Fruit fly (Drosophila melanogaster) Kc167 (cell line): ENCODE data around the gene ERR.

Experiments
- Myc ChIP-seq: fragments of >200 bp; optimal IDR thresholded peaks from 2 replicates; lab custom pipeline; 2017; ENCODE audit warnings: missing external identifiers
- Sin3A ChIP-seq: fragments of >200 bp; optimal IDR thresholded peaks from 2 replicates; lab custom pipeline; 2018; ENCODE audit warnings: missing external identifiers
- h ChIP-seq: fragments of >200 bp; optimal IDR thresholded peaks from 3 replicates; lab custom pipeline; 2018; ENCODE audit warnings: missing external identifiers
- insv ChIP-seq: fragments of >200 bp; optimal IDR thresholded peaks from 3 replicates; lab custom pipeline; 2018; ENCODE audit warnings: missing external identifiers
- psq ChIP-seq: fragments of >200 bp; optimal IDR thresholded peaks from 2 replicates; lab custom pipeline; 2017; ENCODE audit warnings: missing external identifiers
- ttk ChIP-seq: sonication (Bioruptor generic); optimal IDR thresholded peaks from 2 replicates; lab custom pipeline; 2017; ENCODE audit warnings: missing external identifiers

The ERR gene

DNA sequence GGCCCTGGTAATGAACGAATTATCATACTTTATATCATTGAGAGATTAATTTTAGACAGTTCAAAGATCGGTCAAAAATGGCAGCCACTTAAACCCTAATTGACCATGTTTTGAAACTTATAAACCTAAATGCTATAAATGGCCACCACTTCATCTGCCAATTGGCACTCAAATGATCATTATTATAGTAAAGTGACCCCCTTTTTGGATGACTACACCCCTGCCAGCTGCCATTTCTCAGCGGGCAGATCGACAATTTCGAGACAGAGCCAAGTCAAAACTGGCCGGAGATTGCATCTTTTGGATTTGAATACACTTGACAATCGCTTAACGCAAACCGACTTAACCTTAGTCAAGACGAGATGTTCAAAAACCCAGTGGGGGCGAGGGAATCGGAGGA is 30.3 kb downstream of the ERR start:
- TF ChIP-seq Myc (lab: Kevin White, UChicago) (no peak), ttk (lab: Kevin White, UChicago) (no peak), Sin3A (lab: Kevin White, UChicago) (no peak), h (no peak), psq (no peak), insv (lab: Kevin White, UChicago) (no peak)

DNA sequence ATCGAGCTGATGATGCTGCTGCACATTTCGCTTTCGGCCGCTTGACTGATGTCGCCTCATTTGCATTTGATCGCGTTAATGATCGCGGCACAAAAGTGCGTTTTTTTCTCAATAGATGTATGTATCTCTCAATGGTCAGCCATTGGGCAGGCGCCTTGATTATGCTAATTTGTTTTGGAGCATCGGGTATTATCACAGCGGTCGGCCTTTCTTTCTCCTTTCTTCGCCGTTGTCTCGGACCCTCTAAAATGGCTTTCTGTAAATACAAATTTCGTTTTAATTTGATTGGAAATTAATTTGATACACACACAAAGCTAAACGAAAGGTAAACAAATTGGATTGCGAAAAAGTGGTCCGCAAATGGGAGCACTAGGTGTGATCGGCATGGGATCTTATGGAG is 31.1 kb downstream of the ERR start:
- TF ChIP-seq Myc (lab: Kevin White, UChicago) (no peak), ttk (lab: Kevin White, UChicago) (no peak), h (no peak), Sin3A (lab: Kevin White, UChicago) (no peak), psq (no peak), insv (lab: Kevin White, UChicago) (no peak)

DNA sequence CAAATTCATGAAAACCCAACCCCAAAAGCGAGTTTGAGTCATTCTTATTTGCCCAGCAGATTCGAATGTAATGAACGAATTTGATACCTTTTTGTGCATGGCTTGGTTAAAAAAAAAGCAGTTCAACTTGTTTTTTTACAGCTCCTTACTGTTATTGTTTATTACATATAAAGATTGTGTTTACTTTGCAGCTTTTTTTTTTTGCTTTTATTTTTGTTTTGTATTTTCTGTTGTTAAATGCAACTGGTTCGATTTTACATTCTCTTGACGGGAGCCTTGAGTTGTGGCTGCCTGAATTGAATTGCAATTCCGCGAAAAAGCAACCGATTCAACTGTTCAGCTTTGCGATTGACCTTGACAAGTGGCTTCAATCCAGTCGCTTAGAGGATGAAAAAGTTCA is 31.9 kb downstream of the ERR start:
- no peak for TF ChIP-seq psq
- TF ChIP-seq Myc (lab: Kevin White, UChicago) = no peak

DNA sequence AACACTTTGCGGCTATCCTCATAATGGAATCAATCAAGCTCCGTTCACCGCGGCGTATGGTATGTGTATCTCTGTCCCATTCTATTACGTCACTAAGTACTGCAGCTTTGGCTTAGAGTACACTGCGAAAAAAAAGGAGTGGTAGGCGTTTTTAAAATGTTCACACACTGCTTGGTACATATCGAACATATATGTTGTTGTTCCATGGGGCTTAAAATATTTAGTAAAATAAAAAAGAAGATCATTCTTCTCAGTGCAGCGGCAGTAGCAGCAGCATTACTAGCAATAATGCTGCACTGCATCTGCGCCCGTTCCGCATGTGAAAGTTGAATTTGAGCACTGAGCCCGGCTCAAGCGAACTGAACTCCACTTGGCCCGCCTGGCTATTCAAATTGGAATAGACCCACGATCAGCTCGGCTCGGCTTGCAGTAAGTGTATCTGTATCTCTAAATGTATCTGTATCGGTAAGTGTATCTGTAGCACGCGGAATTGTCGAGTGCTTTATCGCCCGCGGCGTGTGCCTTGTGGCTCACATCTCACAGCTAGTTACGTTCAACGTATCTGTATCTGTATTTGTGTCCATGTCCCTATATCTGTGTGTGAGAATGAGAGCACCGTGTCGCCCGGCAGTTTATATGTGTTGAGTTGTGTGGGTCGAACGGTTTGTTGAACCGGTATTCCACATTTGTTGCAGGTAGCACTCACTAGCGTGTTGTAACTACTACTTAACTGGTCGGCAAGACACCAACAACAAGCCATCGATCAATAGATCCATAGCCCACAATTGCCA is 33.1 kb downstream of the ERR start:
- no peak for TF ChIP-seq insv (lab: Kevin White, UChicago)
- no peak for TF ChIP-seq psq
- TF ChIP-seq Sin3A (lab: Kevin White, UChicago) = no peak
- TF ChIP-seq h = no peak
- no peak for TF ChIP-seq ttk (lab: Kevin White, UChicago)
- no peak for TF ChIP-seq Myc (lab: Kevin White, UChicago)

DNA sequence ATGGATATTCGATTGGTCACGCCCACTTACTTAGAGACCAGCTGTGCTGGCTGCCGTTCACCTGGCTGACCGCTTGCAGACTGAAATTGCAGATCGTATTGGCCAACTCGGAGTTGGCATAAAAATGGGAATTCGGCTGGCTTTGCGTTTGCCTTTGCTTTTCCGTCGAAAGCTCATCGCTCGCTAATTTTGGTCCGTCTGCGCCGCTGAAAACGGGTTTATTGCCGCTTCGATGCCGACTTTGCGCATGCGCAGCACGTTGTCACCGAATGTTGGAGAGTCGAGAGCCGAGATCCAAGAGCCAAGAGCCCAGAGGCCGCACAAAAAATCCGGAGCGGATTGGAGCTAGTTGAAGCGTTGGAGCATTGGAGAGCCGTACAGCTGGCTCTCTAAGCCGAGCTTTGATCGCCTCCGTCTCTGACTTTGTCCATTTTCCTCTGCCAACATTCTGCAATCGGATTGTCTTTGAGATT is 34.7 kb downstream of the ERR start, which contains the start of gene CG13676:
CG13676 (minus strand) TSS at position 87 of the 473 bp plus-strand sequence.
- no peak for TF ChIP-seq Myc (lab: Kevin White, UChicago)
- TF ChIP-seq ttk (lab: Kevin White, UChicago) = no peak
- no peak for TF ChIP-seq insv (lab: Kevin White, UChicago)
- TF ChIP-seq psq = no peak
- TF ChIP-seq Sin3A (lab: Kevin White, UChicago) = no peak
- no peak for TF ChIP-seq h

DNA sequence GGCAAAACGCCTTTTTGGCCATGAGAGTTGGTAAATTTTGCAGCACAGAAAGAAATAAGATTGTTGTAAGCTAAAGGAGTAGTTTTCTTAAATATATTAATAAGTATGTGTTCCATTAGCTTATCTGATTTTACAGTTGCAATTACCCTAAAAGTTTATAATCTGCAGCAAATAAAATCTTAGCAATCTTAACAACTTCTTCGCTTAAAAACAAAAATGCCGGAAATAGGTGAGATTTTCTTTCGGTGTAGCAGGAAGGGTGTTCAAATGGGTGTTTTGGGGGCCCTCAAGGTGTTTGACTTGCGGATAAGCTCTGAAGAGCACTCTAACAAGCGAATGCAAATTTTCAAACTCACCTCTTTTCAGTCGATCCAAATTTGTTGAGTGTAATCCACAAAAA is 35.7 kb downstream of the ERR start:
- TF ChIP-seq Sin3A (lab: Kevin White, UChicago) (no peak), insv (lab: Kevin White, UChicago) (no peak), ttk (lab: Kevin White, UChicago) (no peak), psq (no peak), h (no peak), Myc (lab: Kevin White, UChicago) (no peak)

DNA sequence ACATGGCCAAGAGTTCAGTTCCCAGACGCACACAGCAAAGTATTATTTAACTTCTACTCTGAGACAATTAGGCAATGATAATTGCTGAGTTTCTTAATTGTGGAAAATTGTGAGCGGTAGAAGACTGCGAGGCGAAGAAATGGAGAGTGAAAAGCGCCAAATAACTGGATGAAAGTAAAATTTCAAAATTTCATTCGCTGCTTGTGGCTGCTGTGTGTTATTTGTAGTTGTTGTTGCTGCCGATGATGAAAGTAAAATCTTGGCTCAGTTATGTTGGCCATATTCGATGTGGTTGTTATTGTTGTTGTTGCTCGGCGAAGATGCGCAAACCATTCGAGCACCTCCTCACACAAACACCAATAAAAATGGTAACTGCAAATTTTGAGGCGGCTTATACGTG is 36.2 kb downstream of the ERR start:
- TF ChIP-seq h = no peak
- no peak for TF ChIP-seq Sin3A (lab: Kevin White, UChicago)
- no peak for TF ChIP-seq insv (lab: Kevin White, UChicago)
- no peak for TF ChIP-seq Myc (lab: Kevin White, UChicago)
- TF ChIP-seq psq = no peak
- TF ChIP-seq ttk (lab: Kevin White, UChicago) = no peak

DNA sequence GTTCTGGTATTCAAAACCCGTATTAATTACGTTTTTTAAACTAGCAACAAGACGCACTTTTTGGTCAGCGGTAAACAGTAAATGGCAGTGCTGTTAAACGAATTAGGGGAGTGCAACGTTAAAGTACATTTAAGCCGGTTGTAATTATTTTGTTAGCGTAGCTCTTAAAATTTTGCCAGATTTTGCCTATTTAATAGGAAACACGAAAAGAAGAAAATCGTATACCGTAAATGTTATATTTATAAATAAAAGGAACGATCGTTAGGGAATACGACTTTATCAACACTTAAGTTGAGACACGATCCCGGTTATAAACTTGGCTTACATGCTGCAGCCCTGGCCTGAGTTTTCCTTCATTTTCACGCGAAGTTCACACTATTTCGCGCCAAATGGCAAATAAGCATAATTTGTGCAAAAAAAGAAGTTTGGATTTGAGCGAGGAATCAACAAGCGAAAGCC is 49.0 kb downstream of the ERR start, which contains the start of the genes Setx and mus301:
Setx (minus strand) TSS at position 51 of the 459 bp plus-strand sequence.
mus301 (plus strand) TSS at position 361 of the 459 bp plus-strand sequence.
- TF ChIP-seq insv (lab: Kevin White, UChicago) (no peak), psq (no peak), Myc (lab: Kevin White, UChicago) (no peak), h (no peak), Sin3A (lab: Kevin White, UChicago) (no peak), ttk (lab: Kevin White, UChicago) (no peak)
